Worm (Caenorhabditis elegans): ENCODE measurements around the gene ric-4.

Gene ric-4

DNA sequence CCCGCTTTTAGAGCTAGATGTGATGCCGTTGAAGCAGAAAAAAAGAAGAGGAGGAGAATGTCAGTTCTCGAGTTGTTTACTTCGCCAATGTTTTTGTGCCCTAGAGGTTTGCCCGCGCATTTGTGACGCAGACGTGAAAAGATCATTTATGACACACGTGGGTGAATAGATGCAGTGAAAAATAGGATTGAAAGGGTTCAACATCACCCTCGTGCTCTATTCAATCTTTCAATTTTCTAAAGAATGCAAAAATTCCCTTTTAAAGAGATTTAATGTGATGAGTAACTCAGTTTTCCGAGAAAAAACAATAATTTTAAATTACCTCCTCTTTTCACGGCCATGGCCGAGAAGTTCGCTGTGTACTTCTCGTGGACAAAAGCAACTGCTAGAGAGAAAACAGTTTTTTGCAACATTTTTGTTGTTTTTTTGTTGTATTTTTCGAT is 23.6 kb downstream of the ric-4 start (continued):
- no peak for TF ChIP-seq cebp-1 (GFP tag; IDR thresholded peaks at IDR 0.05)
- TF ChIP-seq cebp-1 (tag; optimal IDR thresholded peaks at IDR 0.05), result peak; percentile 28
- peak; percentile 24; the same call in 1 of the 2 replicates for TF ChIP-seq hmg-1.2 (GFP tag; IDR thresholded peaks at IDR 0.05)
- peak; percentile 37; the same call in 1 of the 2 replicates for TF ChIP-seq D2030.7 (GFP tag; IDR thresholded peaks at IDR 0.05)
- TF ChIP-seq attf-5 (GFP tag; optimal IDR thresholded peaks at IDR 0.05), result peak; percentile 34
- peak; percentile 16; the same call in 1 of the 2 replicates for TF ChIP-seq dox-1 (GFP tag; IDR thresholded peaks at IDR 0.05)
- no peak for TF ChIP-seq T26A5.8 (tag; optimal IDR thresholded peaks at IDR 0.05)
- TF ChIP-seq dpff-1 (tag; optimal IDR thresholded peaks at IDR 0.05), result no peak
- TF ChIP-seq somi-1 (GFP tag; optimal IDR thresholded peaks at IDR 0.05), result peak; percentile 45
- 0 out of 2 replicates have a peak, but pooled peaks have one; percentile 52 for TF ChIP-seq K11D2.4 (GFP tag; IDR thresholded peaks at IDR 0.05)

DNA sequence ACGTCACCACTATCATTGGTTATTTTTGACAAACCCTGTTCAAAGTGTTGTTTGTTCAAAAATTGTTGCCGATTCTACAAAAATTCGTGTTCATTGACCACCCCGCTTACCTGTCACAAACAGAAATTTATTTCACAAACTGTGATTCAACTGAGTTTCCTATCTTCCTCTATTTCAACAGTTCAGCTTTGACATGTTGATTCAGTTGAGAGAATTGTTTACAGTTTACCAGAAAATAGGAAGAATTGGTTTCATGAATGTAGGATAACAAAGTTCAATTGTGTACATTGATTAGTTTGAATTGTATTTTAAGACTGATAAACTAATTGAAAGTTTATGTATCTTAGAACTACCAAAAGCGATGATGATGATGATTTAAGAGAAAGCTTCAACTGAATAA is 24.5 kb downstream of the ric-4 start:
- TF ChIP-seq lsl-1 (GFP tag; optimal IDR thresholded peaks at IDR 0.05), result no peak
- TF ChIP-seq attf-5 (GFP tag; optimal IDR thresholded peaks at IDR 0.05), result no peak
- TF ChIP-seq unc-62 (GFP tag; optimal IDR thresholded peaks at IDR 0.05), result peak; percentile 91
- TF ChIP-seq cebp-1 (GFP tag; IDR thresholded peaks at IDR 0.05), result no peak
- TF ChIP-seq cebp-1 (tag; optimal IDR thresholded peaks at IDR 0.05), result peak; percentile 34

DNA sequence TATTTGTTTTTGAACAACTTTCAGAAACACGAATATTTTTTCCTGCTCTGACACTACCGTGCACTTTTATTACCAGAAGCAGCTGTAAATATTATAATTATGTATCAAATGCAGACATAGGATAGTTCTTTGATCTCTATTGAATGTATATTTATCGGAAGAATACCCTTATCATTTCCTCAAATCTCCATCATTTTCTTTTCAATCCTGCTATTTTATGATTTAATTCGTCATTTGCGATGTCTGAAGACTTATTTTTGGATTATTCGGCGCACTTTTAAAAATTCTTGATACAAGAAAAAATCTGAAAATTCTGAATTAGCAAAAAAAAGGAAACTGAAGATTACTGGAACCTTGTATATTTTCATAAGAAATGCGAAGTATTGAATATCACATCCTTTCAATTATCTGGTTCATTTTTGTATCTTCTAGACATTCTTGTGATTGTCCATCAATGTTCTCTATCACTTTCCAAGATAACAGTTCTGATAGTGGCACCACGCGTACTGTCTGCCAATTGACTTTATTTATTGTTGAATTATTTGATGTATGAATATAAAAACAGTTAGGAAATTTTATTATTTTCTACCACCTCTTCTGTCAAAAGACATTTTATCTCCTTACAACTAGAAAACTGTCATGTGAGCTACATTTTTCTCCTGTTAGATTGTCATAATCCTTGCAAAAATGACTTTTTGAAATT is 25.9 kb downstream of the ric-4 start:
- TF ChIP-seq nhr-80 (tag; optimal IDR thresholded peaks at IDR 0.05) (peak; percentile 61), madf-10 (tag; optimal IDR thresholded peaks at IDR 0.05) (no peak)

DNA sequence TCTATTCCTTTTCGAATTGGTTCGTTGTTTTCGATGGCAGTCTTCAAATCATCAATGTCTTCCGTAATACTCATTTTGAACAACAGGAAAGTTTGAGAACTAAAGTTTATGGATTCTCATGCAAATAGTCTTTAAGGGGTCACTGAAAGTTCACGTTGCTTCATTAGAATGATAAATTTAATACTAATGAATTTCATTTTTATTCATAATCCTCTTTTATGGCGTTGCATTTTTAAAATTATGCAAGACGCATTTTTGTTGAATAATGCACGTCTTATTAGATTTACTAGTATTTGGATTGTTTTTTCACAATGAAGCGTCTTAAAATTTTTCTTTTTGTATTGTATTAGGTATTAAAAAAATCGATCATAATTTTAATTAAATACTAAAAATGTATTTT is 27.0 kb downstream of the ric-4 start, which contains the start of gene C12D8.9:
C12D8.9 (minus strand) TSS at position 101 of the 400 bp plus-strand sequence.
- no peak for TF ChIP-seq mxl-1 (tag; optimal IDR thresholded peaks at IDR 0.05)
- TF ChIP-seq hmg-20 (GFP tag; IDR thresholded peaks at IDR 0.05), result no peak
- no peak for TF ChIP-seq nfya-2 (GFP tag; IDR thresholded peaks at IDR 0.05)

DNA sequence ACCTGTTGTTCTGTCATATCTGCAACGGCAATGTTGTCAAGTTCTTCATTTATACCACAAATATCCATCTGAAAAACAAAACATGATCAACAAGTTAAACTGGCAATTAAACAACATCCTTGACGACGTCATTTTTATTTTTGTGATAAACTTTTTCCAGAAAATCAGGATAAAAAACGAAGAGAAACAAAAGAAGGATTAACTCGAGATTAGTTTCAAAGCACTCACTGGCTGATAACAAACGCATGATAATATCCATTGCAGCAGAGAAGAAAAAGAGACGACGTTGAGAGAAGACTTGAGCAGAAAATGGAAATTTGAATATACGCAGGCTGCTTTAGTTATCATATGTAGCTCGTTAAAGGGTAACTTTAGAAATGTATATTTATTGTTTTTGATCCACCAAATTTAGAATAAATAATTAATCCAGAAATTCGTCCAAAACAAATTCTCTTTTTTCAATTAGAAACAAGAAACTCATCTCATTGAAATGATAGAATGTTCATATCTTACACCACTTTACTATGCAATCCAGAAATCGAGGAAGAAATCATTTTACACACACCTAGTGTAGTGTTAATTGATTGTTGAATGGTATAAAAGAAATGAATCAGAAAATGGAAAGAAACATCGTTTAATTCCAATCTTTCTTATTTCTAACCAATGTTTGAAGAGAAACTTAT is 28.9 kb downstream of the ric-4 start, which contains the start of the genes C12D8.21 and col-148:
C12D8.21 (minus strand) TSS at position 68 of the 683 bp plus-strand sequence.
col-148 (plus strand) TSS at position 633 of the 683 bp plus-strand sequence.
- TF ChIP-seq ceh-27 (GFP tag; optimal IDR thresholded peaks at IDR 0.05), result no peak
- TF ChIP-seq cebp-2 (GFP tag; IDR thresholded peaks at IDR 0.05), result no peak
- no peak for TF ChIP-seq egl-44 (GFP tag; IDR thresholded peaks at IDR 0.05)
- TF ChIP-seq dpff-1 (tag; optimal IDR thresholded peaks at IDR 0.05), result no peak
- no peak for TF ChIP-seq mel-28 (tag; optimal IDR thresholded peaks at IDR 0.05; ENCODE audit: borderline replicate concordance)
- no peak for TF ChIP-seq lag-1 (GFP tag; IDR thresholded peaks at IDR 0.05)
- no peak for TF ChIP-seq F37B4.10 (GFP tag; IDR thresholded peaks at IDR 0.05)

DNA sequence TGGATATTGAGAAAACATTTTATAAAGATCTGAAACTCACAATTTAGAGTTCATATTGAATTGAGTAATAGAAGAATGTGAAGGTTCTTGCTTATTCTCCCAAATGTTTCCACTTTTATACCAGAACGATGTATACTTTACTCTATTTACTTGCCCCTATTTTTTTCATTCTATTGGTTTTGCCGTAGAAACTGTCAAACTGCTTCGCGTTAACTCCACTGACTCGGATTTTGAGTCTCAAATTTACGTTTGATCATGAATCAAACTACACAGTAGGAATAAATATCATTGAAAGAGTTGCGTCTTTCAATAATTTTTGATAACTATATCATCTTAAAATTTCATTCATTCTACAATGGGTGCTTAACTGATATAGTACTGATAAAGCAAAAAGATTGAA is 30.3 kb downstream of the ric-4 start, which contains the start of gene fipr-8:
fipr-8 (minus strand) TSS at position 101 of the 400 bp plus-strand sequence.
- TF ChIP-seq Y79H2A.3 (GFP tag; conservative IDR thresholded peaks at IDR 0.05), result no peak
- no peak for TF ChIP-seq bed-1 (GFP tag; IDR thresholded peaks at IDR 0.05)
- no peak for TF ChIP-seq pbrm-1 (GFP tag; IDR thresholded peaks at IDR 0.05)
- TF ChIP-seq F22D6.2 (tag; optimal IDR thresholded peaks at IDR 0.05), result no peak
- TF ChIP-seq F23B12.7 (tag; optimal IDR thresholded peaks at IDR 0.05; ENCODE audit: insufficient read depth), result no peak
- TF ChIP-seq ets-4 (GFP tag; optimal IDR thresholded peaks at IDR 0.05), result no peak
- TF ChIP-seq Y56A3A.18 (GFP tag; IDR thresholded peaks at IDR 0.05), result no peak
- TF ChIP-seq madf-10 (tag; optimal IDR thresholded peaks at IDR 0.05), result no peak
- no peak for TF ChIP-seq ztf-25 (GFP tag; IDR thresholded peaks at IDR 0.05)
- TF ChIP-seq nhr-90 (tag; optimal IDR thresholded peaks at IDR 0.05), result no peak
- TF ChIP-seq F37B4.10 (GFP tag; IDR thresholded peaks at IDR 0.05), result no peak
- TF ChIP-seq F39B2.1 (GFP tag; IDR thresholded peaks at IDR 0.05), result no peak
- no peak for TF ChIP-seq madf-8 (GFP tag; conservative IDR thresholded peaks at IDR 0.05)
- no peak for TF ChIP-seq hlh-12 (tag; optimal IDR thresholded peaks at IDR 0.05)
- no peak for TF ChIP-seq ztf-6 (GFP tag; IDR thresholded peaks at IDR 0.05)
- no peak for TF ChIP-seq ceh-27 (GFP tag; optimal IDR thresholded peaks at IDR 0.05)
- no peak for TF ChIP-seq ama-1 (optimal IDR thresholded peaks at IDR 0.05)
- TF ChIP-seq ama-1 (GFP tag; optimal IDR thresholded peaks at IDR 0.05), result no peak
- TF ChIP-seq lin-35 (GFP tag; optimal IDR thresholded peaks at IDR 0.05), result no peak
- no peak for TF ChIP-seq D2030.7 (GFP tag; IDR thresholded peaks at IDR 0.05)
